Fruit fly (Drosophila melanogaster): Measurements from ENCODE around the gene tim.

Gene tim

dm6 chr2L:3483672-3484071 lies 24.2 kb downstream of the tim start:
- TF ChIP-seq noc (tag; optimal IDR thresholded peaks at IDR 0.05), result no peak

dm6 chr2L:3482712-3483111 lies 25.2 kb downstream of the tim start:
- no peak for TF ChIP-seq noc (tag; optimal IDR thresholded peaks at IDR 0.05)

dm6 chr2L:3482037-3482436 lies 25.9 kb downstream of the tim start:
- no peak for TF ChIP-seq noc (tag; optimal IDR thresholded peaks at IDR 0.05)

- TF ChIP-seq noc (tag; optimal IDR thresholded peaks at IDR 0.05), result no peak
These were observed 27.5 kb downstream of the tim start for dm6 chr2L:3480443-3480839.

dm6 chr2L:3479697-3480442 lies 28.0 kb downstream of the tim start:
- peak; percentile 35 for TF ChIP-seq noc (tag; optimal IDR thresholded peaks at IDR 0.05)

- peak; percentile 61 for TF ChIP-seq noc (tag; optimal IDR thresholded peaks at IDR 0.05)
These were observed 29.7 kb downstream of the tim start, which contains the start of gene Thor for dm6 chr2L:3478034-3478880. Thor (plus strand) TSS chr2L:3478434.

dm6 chr2L:3477057-3477755 lies 30.7 kb downstream of the tim start:
- TF ChIP-seq noc (tag; optimal IDR thresholded peaks at IDR 0.05), result peak; percentile 62

- TF ChIP-seq noc (tag; optimal IDR thresholded peaks at IDR 0.05), result no peak
These were observed 31.4 kb downstream of the tim start for dm6 chr2L:3476399-3477056.

dm6 chr2L:3475948-3476347 lies 32.0 kb downstream of the tim start:
- peak; percentile 67 for TF ChIP-seq noc (tag; optimal IDR thresholded peaks at IDR 0.05)

- TF ChIP-seq noc (tag; optimal IDR thresholded peaks at IDR 0.05), result no peak
These were observed 32.8 kb downstream of the tim start for dm6 chr2L:3475168-3475567.

dm6 chr2L:3472242-3472641 lies 35.7 kb downstream of the tim start, which contains the start of gene Pgant4:
Pgant4 (plus strand) TSS chr2L:3472603.
- no peak for TF ChIP-seq noc (tag; optimal IDR thresholded peaks at IDR 0.05)

- no peak for TF ChIP-seq noc (tag; optimal IDR thresholded peaks at IDR 0.05)
These were observed 38.0 kb downstream of the tim start, which contains the start of the genes Pif1 and CG31776 for dm6 chr2L:3469869-3470268. Pif1 (minus strand) TSS chr2L:3470004. CG31776 (plus strand) TSS chr2L:3470182.

dm6 chr2L:3466846-3467245 lies 41.1 kb downstream of the tim start:
- TF ChIP-seq noc (tag; optimal IDR thresholded peaks at IDR 0.05), result no peak

dm6 chr2L:3465918-3466727 lies 41.8 kb downstream of the tim start, which contains the start of the genes msl-2 and ND-PDSW:
msl-2 (minus strand) TSS chr2L:3466112.
ND-PDSW (plus strand) TSS chr2L:3466157.
- no peak for TF ChIP-seq noc (tag; optimal IDR thresholded peaks at IDR 0.05)

dm6 chr2L:3465426-3465825 lies 42.5 kb downstream of the tim start:
- TF ChIP-seq noc (tag; optimal IDR thresholded peaks at IDR 0.05), result no peak

Measured in whole organism, larva.